Worm (Caenorhabditis elegans): Measurements from ENCODE around the gene mlcd-1.

The mlcd-1 gene

ce11 chrIII:4524071-4524470, 43.9 kb downstream of the mlcd-1 start:
- no peak for TF ChIP-seq zag-1 (tag; optimal IDR thresholded peaks at IDR 0.05)
- TF ChIP-seq snu-23 (GFP tag; optimal IDR thresholded peaks at IDR 0.05): no peak
- no peak for TF ChIP-seq elt-2 (tag; optimal IDR thresholded peaks at IDR 0.05)
- no peak for TF ChIP-seq elt-3 (tag; optimal IDR thresholded peaks at IDR 0.05)
- TF ChIP-seq swsn-7 (tag; optimal IDR thresholded peaks at IDR 0.05): no peak
- no peak for TF ChIP-seq ceh-90 (tag; optimal IDR thresholded peaks at IDR 0.05)
- no peak for TF ChIP-seq dpl-1 (GFP tag; optimal IDR thresholded peaks at IDR 0.05)
- TF ChIP-seq mdl-1 (tag; optimal IDR thresholded peaks at IDR 0.05): no peak
- no peak for TF ChIP-seq fkh-10 (GFP tag; optimal IDR thresholded peaks at IDR 0.05)
- no peak for TF ChIP-seq unc-62 (GFP tag; optimal IDR thresholded peaks at IDR 0.05)
- TF ChIP-seq fkh-4 (tag; optimal IDR thresholded peaks at IDR 0.05; ENCODE audit: borderline replicate concordance): no peak

ce11 chrIII:4523411-4523810, 44.5 kb downstream of the mlcd-1 start:
- TF ChIP-seq lin-15B (tag; optimal IDR thresholded peaks at IDR 0.05) (no peak), lin-14 (GFP tag; optimal IDR thresholded peaks at IDR 0.05) (peak; percentile 27)

- no peak for TF ChIP-seq C34B4.2 (tag; optimal IDR thresholded peaks at IDR 0.05)
- no peak for TF ChIP-seq nhr-19 (GFP tag; conservative IDR thresholded peaks at IDR 0.05)
- no peak for TF ChIP-seq jun-1 (tag; optimal IDR thresholded peaks at IDR 0.05)
- TF ChIP-seq unc-130 (tag; optimal IDR thresholded peaks at IDR 0.05): no peak
- TF ChIP-seq fkh-8 (tag; optimal IDR thresholded peaks at IDR 0.05): no peak
- no peak for TF ChIP-seq dpl-1 (GFP tag; optimal IDR thresholded peaks at IDR 0.05)
- no peak for TF ChIP-seq nhr-71 (tag; optimal IDR thresholded peaks at IDR 0.05)
- no peak for TF ChIP-seq pax-3 (tag; optimal IDR thresholded peaks at IDR 0.05)
- TF ChIP-seq sptf-1 (tag; optimal IDR thresholded peaks at IDR 0.05): no peak
- TF ChIP-seq elt-3 (tag; optimal IDR thresholded peaks at IDR 0.05): no peak
- TF ChIP-seq unc-98 (GFP tag; IDR thresholded peaks at IDR 0.05): no peak
- no peak for TF ChIP-seq vab-15 (tag; optimal IDR thresholded peaks at IDR 0.05)
- no peak for TF ChIP-seq mef-2 (tag; optimal IDR thresholded peaks at IDR 0.05)
- no peak for TF ChIP-seq fos-1 (tag; optimal IDR thresholded peaks at IDR 0.05)
- no peak for TF ChIP-seq nhr-76 (tag; optimal IDR thresholded peaks at IDR 0.05)
- TF ChIP-seq swsn-7 (tag; optimal IDR thresholded peaks at IDR 0.05): no peak
- no peak for TF ChIP-seq hlh-4 (tag; optimal IDR thresholded peaks at IDR 0.05)
- TF ChIP-seq tlp-1 (tag; optimal IDR thresholded peaks at IDR 0.05): no peak
- TF ChIP-seq aha-1 (tag; optimal IDR thresholded peaks at IDR 0.05): no peak
These were observed 47.9 kb downstream of the mlcd-1 start, which contains the start of gene cdh-4 for ce11 chrIII:4520057-4520456. cdh-4 (plus strand) TSS chrIII:4520357.

- no peak for TF ChIP-seq snu-23 (GFP tag; optimal IDR thresholded peaks at IDR 0.05)
- no peak for TF ChIP-seq irx-1 (tag; optimal IDR thresholded peaks at IDR 0.05)
- no peak for TF ChIP-seq zag-1 (tag; optimal IDR thresholded peaks at IDR 0.05)
- no peak for TF ChIP-seq pqm-1 (tag; optimal IDR thresholded peaks at IDR 0.05)
- TF ChIP-seq dsc-1 (tag; optimal IDR thresholded peaks at IDR 0.05): peak; percentile 95
- TF ChIP-seq nhr-47 (tag; optimal IDR thresholded peaks at IDR 0.05): no peak
- TF ChIP-seq ztf-11 (tag; optimal IDR thresholded peaks at IDR 0.05): no peak
- no peak for TF ChIP-seq aha-1 (tag; optimal IDR thresholded peaks at IDR 0.05)
- no peak for TF ChIP-seq nhr-71 (tag; optimal IDR thresholded peaks at IDR 0.05)
- no peak for TF ChIP-seq unc-62 (GFP tag; optimal IDR thresholded peaks at IDR 0.05)
- peak; percentile 75 for TF ChIP-seq fkh-4 (tag; optimal IDR thresholded peaks at IDR 0.05; ENCODE audit: borderline replicate concordance)
- TF ChIP-seq ceh-63 (GFP tag; optimal IDR thresholded peaks at IDR 0.05): no peak
- no peak for TF ChIP-seq mab-9 (GFP tag; IDR thresholded peaks at IDR 0.05)
- TF ChIP-seq zip-4 (GFP tag; optimal IDR thresholded peaks at IDR 0.05): no peak
- TF ChIP-seq sox-4 (tag; optimal IDR thresholded peaks at IDR 0.05): no peak
- TF ChIP-seq nhr-28 (tag; optimal IDR thresholded peaks at IDR 0.05): no peak
These were observed 48.5 kb downstream of the mlcd-1 start for ce11 chrIII:4519410-4519809.

Measured in whole organism, L1 larva.